Worm (Caenorhabditis elegans) whole organism, L3 larva: Measurements from ENCODE around the gene C02E7.10.

ENCODE experiments used
- R02D3.7 ChIP-seq: fragments of 150-350 bp; optimal IDR thresholded peaks from 2 replicates; lab custom pipeline; 2014; ENCODE audit warnings: missing biosample characterization, missing genetic modification characterization
- ama-1 ChIP-seq: fragments of 150-350 bp; optimal IDR thresholded peaks from 2 replicates; lab custom pipeline; 2018
- ceh-16 ChIP-seq: sonication (generic microtip); optimal IDR thresholded peaks from 2 replicates; lab custom pipeline; 2017; ENCODE audit warnings: missing biosample characterization, missing genetic modification characterization
- ceh-82 ChIP-seq: fragments of 150-350 bp; optimal IDR thresholded peaks from 2 replicates; lab custom pipeline; 2014; ENCODE audit warnings: missing biosample characterization, missing genetic modification characterization
- elt-1 ChIP-seq: fragments of 150-350 bp; optimal IDR thresholded peaks from 2 replicates; lab custom pipeline; 2014; ENCODE audit warnings: missing biosample characterization, missing genetic modification characterization
- elt-2 ChIP-seq: sonication (generic microtip); optimal IDR thresholded peaks from 2 replicates; lab custom pipeline; 2016; ENCODE audit warnings: missing genetic modification reagents, mild to moderate bottlenecking, missing genetic modification characterization, missing compliant biosample characterization
- elt-3 ChIP-seq, 3 experiments: fragments of 150-350 bp in 1 of 3; sonication (generic microtip) in 2 of 3; optimal IDR thresholded peaks; 2 replicates in 2 of 3; 4 replicates in 1 of 3; lab custom pipeline; 2014 to 2017; ENCODE audit warnings: missing biosample characterization in 3 of 3, missing genetic modification characterization in 3 of 3
- eor-1 ChIP-seq, 2 experiments: fragments of 150-350 bp; optimal IDR thresholded peaks; 2 replicates each; lab custom pipeline; 2014 to 2018; ENCODE audit warnings: missing biosample characterization in 2 of 2, missing genetic modification characterization in 2 of 2
- fkh-10 ChIP-seq: sonication (generic microtip); optimal IDR thresholded peaks from 2 replicates; lab custom pipeline; 2017; ENCODE audit warnings: missing biosample characterization, missing genetic modification reagents, missing genetic modification characterization
- fos-1 ChIP-seq: fragments of 150-350 bp; optimal IDR thresholded peaks from 2 replicates; lab custom pipeline; 2014; ENCODE audit warnings: missing biosample characterization, missing genetic modification characterization
- hmg-11 ChIP-seq: sonication (generic microtip); optimal IDR thresholded peaks from 2 replicates; lab custom pipeline; 2016; ENCODE audit warnings: missing genetic modification characterization, missing compliant biosample characterization
- jun-1 ChIP-seq: fragments of 150-350 bp; optimal IDR thresholded peaks from 2 replicates; lab custom pipeline; 2014; ENCODE audit warnings: missing biosample characterization, missing genetic modification reagents, missing genetic modification characterization
- lin-15B ChIP-seq: fragments of 150-350 bp; optimal IDR thresholded peaks from 2 replicates; lab custom pipeline; 2014; ENCODE audit warnings: missing biosample characterization, missing genetic modification characterization
- mml-1 ChIP-seq: fragments of 150-350 bp; sonication (generic microtip); optimal IDR thresholded peaks from 3 replicates; lab custom pipeline; 2014; ENCODE audit warnings: missing biosample characterization, missing genetic modification characterization
- nfya-1 ChIP-seq: sonication (generic microtip); optimal IDR thresholded peaks from 2 replicates; lab custom pipeline; 2017; ENCODE audit warnings: missing genetic modification characterization, mild to moderate bottlenecking, missing compliant biosample characterization, antibody characterized with exemption, moderate library complexity; ENCODE audit not compliant: insufficient read depth
- nhr-11 ChIP-seq: fragments of 150-350 bp; optimal IDR thresholded peaks from 2 replicates; lab custom pipeline; 2014; ENCODE audit warnings: missing biosample characterization, missing genetic modification characterization
- nhr-12 ChIP-seq: fragments of 150-350 bp; optimal IDR thresholded peaks from 2 replicates; lab custom pipeline; 2014; ENCODE audit warnings: missing biosample characterization, missing genetic modification characterization
- nhr-23 ChIP-seq: fragments of 150-350 bp; optimal IDR thresholded peaks from 2 replicates; lab custom pipeline; 2014; ENCODE audit warnings: missing biosample characterization, missing genetic modification reagents, missing genetic modification characterization
- nhr-237 ChIP-seq: fragments of 150-350 bp; optimal IDR thresholded peaks from 2 replicates; lab custom pipeline; 2014; ENCODE audit warnings: missing biosample characterization, missing genetic modification characterization
- nhr-25 ChIP-seq: sonication (generic microtip); optimal IDR thresholded peaks from 2 replicates; lab custom pipeline; 2017; ENCODE audit warnings: missing biosample characterization, missing genetic modification characterization
- nhr-28 ChIP-seq: fragments of 150-350 bp; optimal IDR thresholded peaks from 2 replicates; lab custom pipeline; 2014; ENCODE audit warnings: missing biosample characterization, missing genetic modification characterization
- nhr-43 ChIP-seq: sonication (generic microtip); optimal IDR thresholded peaks from 2 replicates; lab custom pipeline; 2016; ENCODE audit warnings: mild to moderate bottlenecking, missing genetic modification characterization, missing compliant biosample characterization; ENCODE audit not compliant: poor library complexity, severe bottlenecking
- nhr-76 ChIP-seq: fragments of 150-350 bp; sonication (generic microtip); optimal IDR thresholded peaks from 5 replicates; lab custom pipeline; 2014; ENCODE audit warnings: missing biosample characterization, missing genetic modification characterization
- nhr-77 ChIP-seq: fragments of 150-350 bp; optimal IDR thresholded peaks from 2 replicates; lab custom pipeline; 2014; ENCODE audit warnings: missing biosample characterization, missing genetic modification characterization
- pha-4 ChIP-seq: fragments of 150-350 bp; optimal IDR thresholded peaks from 2 replicates; lab custom pipeline; 2014; ENCODE audit warnings: missing biosample characterization, missing genetic modification reagents, missing genetic modification characterization
- pqm-1 ChIP-seq: fragments of 150-350 bp; optimal IDR thresholded peaks from 2 replicates; lab custom pipeline; 2017; ENCODE audit warnings: missing biosample characterization, missing genetic modification characterization, inconsistent platforms
- sea-2 ChIP-seq: fragments of 150-350 bp; sonication (generic microtip); optimal IDR thresholded peaks from 4 replicates; lab custom pipeline; 2014; ENCODE audit warnings: missing biosample characterization, missing genetic modification reagents, missing genetic modification characterization
- skn-1 ChIP-seq: fragments of 150-350 bp; optimal IDR thresholded peaks from 2 replicates; lab custom pipeline; 2014; ENCODE audit warnings: missing biosample characterization, missing genetic modification characterization
- snpc-4 ChIP-seq: fragments of 150-350 bp; optimal IDR thresholded peaks from 2 replicates; lab custom pipeline; 2014; ENCODE audit warnings: missing biosample characterization, missing genetic modification characterization
- tbx-2 ChIP-seq: sonication (generic microtip); optimal IDR thresholded peaks from 2 replicates; lab custom pipeline; 2016; ENCODE audit warnings: mild to moderate bottlenecking, missing genetic modification characterization, missing compliant biosample characterization
- unc-39 ChIP-seq: sonication (generic microtip); optimal IDR thresholded peaks from 4 replicates; lab custom pipeline; 2017; ENCODE audit warnings: missing biosample characterization, missing genetic modification characterization
- ztf-4 ChIP-seq: fragments of 150-350 bp; optimal IDR thresholded peaks from 2 replicates; lab custom pipeline; 2014; ENCODE audit warnings: missing biosample characterization, missing genetic modification characterization

C02E7.10 gene

ce11 chrV:4935096-4935495 is 2.3 kb upstream of the C02E7.10 start:
- TF ChIP-seq pqm-1 (tag; lab: Kevin White, UChicago) (peak; percentile 51), nhr-77 (tag; lab: Kevin White, UChicago) (no peak), elt-2 (peak; percentile 37)

- TF ChIP-seq eor-1 (tag; optimal IDR thresholded peaks at IDR 0.05; lab: Kevin White, UChicago): no peak
- no peak for TF ChIP-seq elt-2
- TF ChIP-seq ztf-4 (tag; lab: Kevin White, UChicago): no peak
- no peak for TF ChIP-seq nhr-237
- no peak for TF ChIP-seq mml-1 (tag; lab: Kevin White, UChicago)
- no peak for TF ChIP-seq ama-1
- TF ChIP-seq elt-3 (tag; optimal IDR thresholded peaks at IDR 0.05; lab: Kevin White, UChicago): no peak
- TF ChIP-seq nhr-43 (tag; lab: Kevin White, UChicago): no peak
- TF ChIP-seq unc-39 (tag; lab: Kevin White, UChicago): no peak
- no peak for TF ChIP-seq snpc-4
- TF ChIP-seq R02D3.7 (tag; lab: Kevin White, UChicago): no peak
- TF ChIP-seq tbx-2 (tag; lab: Kevin White, UChicago): no peak
- no peak for TF ChIP-seq ceh-82 (tag; lab: Kevin White, UChicago)
- no peak for TF ChIP-seq ceh-16 (tag; lab: Kevin White, UChicago)
These were observed 1.6 kb upstream of the C02E7.10 start, which contains the start of gene catp-2 for ce11 chrV:4934406-4934805. Gene catp-2 (plus strand): TSS chrV:4934706.

DNA sequence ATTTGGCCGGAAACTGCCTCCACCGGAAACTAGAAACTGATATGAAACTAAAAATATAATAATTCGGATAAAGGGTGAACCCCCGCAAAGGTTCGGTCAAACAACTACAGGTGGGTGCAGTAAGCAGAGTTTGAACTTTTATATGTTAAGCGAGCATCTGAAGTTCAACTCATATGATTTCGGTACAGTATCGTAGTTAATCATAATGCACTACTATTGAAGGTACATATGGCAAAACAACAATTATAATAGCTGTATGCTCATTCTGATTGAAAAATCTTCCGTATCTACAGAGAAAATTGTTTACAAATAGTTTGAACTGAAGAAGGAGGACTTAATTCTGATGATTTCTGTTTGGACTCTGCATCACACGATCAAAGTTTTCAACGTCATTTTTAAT is 423 bp upstream of the C02E7.10 start:
- no peak for TF ChIP-seq ama-1
- no peak for TF ChIP-seq sea-2 (GFP tag; lab: Kevin White, UChicago)
- TF ChIP-seq tbx-2 (tag; lab: Kevin White, UChicago): no peak
- TF ChIP-seq nhr-25: no peak
- no peak for TF ChIP-seq lin-15B (tag; lab: Kevin White, UChicago)
- no peak for TF ChIP-seq elt-3 (tag; optimal IDR thresholded peaks at IDR 0.05; lab: Kevin White, UChicago)
- no peak for TF ChIP-seq nfya-1 (tag; lab: Kevin White, UChicago)
- TF ChIP-seq jun-1: no peak
- no peak for TF ChIP-seq skn-1 (tag; lab: Kevin White, UChicago)

ce11 chrV:4929842-4930241 is 3.0 kb downstream of the C02E7.10 start, which contains the start of gene str-205:
Gene str-205 (minus strand): TSS chrV:4929942.
- TF ChIP-seq nhr-12 (tag; lab: Kevin White, UChicago): no peak
- no peak for TF ChIP-seq pha-4 (tag; lab: Kevin White, UChicago)
- no peak for TF ChIP-seq mml-1 (tag; lab: Kevin White, UChicago)
- no peak for TF ChIP-seq eor-1 (tag; optimal IDR thresholded peaks at IDR 0.05; lab: Kevin White, UChicago)
- TF ChIP-seq snpc-4: no peak
- no peak for TF ChIP-seq fkh-10 (GFP tag; lab: Kevin White, UChicago)
- TF ChIP-seq tbx-2 (tag; lab: Kevin White, UChicago): no peak
- TF ChIP-seq nhr-76 (tag; lab: Kevin White, UChicago): no peak
- no peak for TF ChIP-seq skn-1 (tag; lab: Kevin White, UChicago)
- no peak for TF ChIP-seq elt-2
- TF ChIP-seq sea-2 (GFP tag; lab: Kevin White, UChicago): no peak
- no peak for TF ChIP-seq nhr-11 (tag; lab: Kevin White, UChicago)
- TF ChIP-seq elt-1 (tag; lab: Kevin White, UChicago): no peak
- no peak for TF ChIP-seq ceh-16 (tag; lab: Kevin White, UChicago)
- TF ChIP-seq nhr-23 (tag; lab: Kevin White, UChicago): no peak
- TF ChIP-seq, all 47 proteins: peak for 0

DNA sequence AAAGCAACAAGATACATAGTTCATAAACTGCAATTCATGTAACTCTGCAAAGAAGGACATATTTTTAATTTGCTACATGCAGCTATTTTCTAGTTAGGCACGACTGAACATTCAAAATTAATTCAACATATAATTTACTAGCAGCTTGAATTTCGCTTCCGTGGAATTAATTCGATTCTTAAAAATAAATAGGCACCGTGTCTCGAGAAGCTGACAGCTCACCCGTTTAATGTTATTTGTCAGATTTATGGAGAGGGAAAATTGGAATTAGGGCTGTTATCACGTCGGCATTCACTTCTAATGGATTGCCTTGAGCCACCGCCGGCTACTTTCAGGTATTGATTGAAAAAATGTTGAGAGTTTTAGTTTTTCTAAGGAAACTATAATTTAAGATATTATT is 6.5 kb downstream of the C02E7.10 start, which contains the start of gene srh-21:
Gene srh-21, plus strand, starts transcription at position 301 of the 400 bp plus-strand sequence.
- TF ChIP-seq hmg-11 (tag; lab: Kevin White, UChicago) (no peak), elt-1 (tag; lab: Kevin White, UChicago) (no peak), fos-1 (tag; lab: Kevin White, UChicago) (no peak), nhr-28 (tag; lab: Kevin White, UChicago) (no peak), elt-3 (tag; optimal IDR thresholded peaks at IDR 0.05; lab: Kevin White, UChicago) (no peak), lin-15B (tag; lab: Kevin White, UChicago) (no peak), nhr-237 (no peak), eor-1 (tag; optimal IDR thresholded peaks at IDR 0.05; lab: Kevin White, UChicago) (no peak)
